Fruit fly (Drosophila melanogaster): Measurements from ENCODE around the gene PK2-R1.
A peak's percentile ranks its signal among the peaks of the same experiment; 100 is the strongest.

Gene PK2-R1

DNA sequence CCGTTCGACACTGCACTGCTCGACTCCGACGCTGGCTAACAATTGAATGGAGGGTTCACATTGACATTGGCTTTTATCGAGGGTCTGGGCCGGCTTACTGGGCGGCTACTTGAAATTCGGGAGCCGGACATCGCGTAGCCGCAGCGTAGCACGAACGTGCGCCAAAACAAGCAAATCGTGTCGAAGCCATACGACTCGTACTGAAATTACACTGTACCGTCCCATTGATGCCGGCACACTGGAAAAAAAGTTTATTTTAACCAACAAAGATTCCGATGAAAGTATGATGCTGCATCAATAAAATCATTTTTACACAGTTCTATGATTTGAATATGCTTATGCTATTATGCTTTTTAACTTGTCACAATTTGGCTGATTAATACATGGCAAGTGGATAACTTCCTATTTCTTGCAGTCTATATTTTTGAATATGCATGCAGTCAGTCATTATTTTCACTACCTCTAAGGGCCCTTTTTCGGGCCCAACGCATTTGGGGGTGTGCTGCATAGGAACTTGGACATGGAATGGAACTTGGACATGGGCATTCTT lies 49.3 kb upstream of the PK2-R1 start, which contains the start of gene apn (continued):
- TF ChIP-seq CG7745 (tag; optimal IDR thresholded peaks at IDR 0.05) (no peak), CG8089 (GFP tag; optimal IDR thresholded peaks at IDR 0.05) (no peak), NFAT (GFP tag; IDR thresholded peaks at IDR 0.05) (no peak), CG6254 (GFP tag; optimal IDR thresholded peaks at IDR 0.05) (no peak), usp (GFP tag; optimal IDR thresholded peaks at IDR 0.05) (no peak), Hey (tag; optimal IDR thresholded peaks at IDR 0.05) (no peak), CG12071 (GFP tag; optimal IDR thresholded peaks at IDR 0.05) (no peak), en (GFP tag; optimal IDR thresholded peaks at IDR 0.05) (no peak), tio (GFP tag; optimal IDR thresholded peaks at IDR 0.05) (no peak), Side (GFP tag; optimal IDR thresholded peaks at IDR 0.05) (no peak), CG30403 (GFP tag; optimal IDR thresholded peaks at IDR 0.05) (no peak), emc (GFP tag; optimal IDR thresholded peaks at IDR 0.05) (no peak), CG6813 (GFP tag; optimal IDR thresholded peaks at IDR 0.05) (no peak), bbx (GFP tag; IDR thresholded peaks at IDR 0.05; ENCODE audit: partially characterized antibody) (no peak), CG2120 (GFP tag; optimal IDR thresholded peaks at IDR 0.05) (no peak), Lim3 (GFP tag; IDR thresholded peaks at IDR 0.05) (no peak), CG11696 (GFP tag; IDR thresholded peaks at IDR 0.05) (no peak), Drgx (GFP tag; IDR thresholded peaks at IDR 0.05) (no peak), CG14441 (GFP tag; IDR thresholded peaks at IDR 0.05) (peak; percentile 36; the same call in 1 of the 2 replicates), lilli (GFP tag; optimal IDR thresholded peaks at IDR 0.05) (no peak), CG11085 (GFP tag; IDR thresholded peaks at IDR 0.05) (no peak), bowl (GFP tag; IDR thresholded peaks at IDR 0.05) (no peak), dpn (GFP tag; optimal IDR thresholded peaks at IDR 0.05) (peak in 1 of 2 experiments; percentile 37), CG11247 (GFP tag; IDR thresholded peaks at IDR 0.05) (no peak), Fer3 (tag; optimal IDR thresholded peaks at IDR 0.05) (no peak), dysf (GFP tag; IDR thresholded peaks at IDR 0.05) (0 out of 3 replicates have a peak, but pooled peaks have one; percentile 41), CG8388 (GFP tag; optimal IDR thresholded peaks at IDR 0.05) (peak; percentile 37), nerfin-2 (GFP tag; IDR thresholded peaks at IDR 0.05; ENCODE audit: partially characterized antibody) (no peak), ken (GFP tag; IDR thresholded peaks at IDR 0.05) (0 out of 3 replicates have a peak, but pooled peaks have one; percentile 19), Rx (GFP tag; IDR thresholded peaks at IDR 0.05) (0 out of 2 replicates have a peak, but pooled peaks have one; percentile 5), oc (tag; optimal IDR thresholded peaks at IDR 0.05) (no peak), Sox102F (GFP tag; optimal IDR thresholded peaks at IDR 0.05) (peak; percentile 55), sens-2 (GFP tag; IDR thresholded peaks at IDR 0.05) (no peak), CG7372 (GFP tag; IDR thresholded peaks at IDR 0.05) (no peak), CG17802 (tag; optimal IDR thresholded peaks at IDR 0.05) (no peak), CG7556 (GFP tag; optimal IDR thresholded peaks at IDR 0.05) (no peak), dan (GFP tag; IDR thresholded peaks at IDR 0.05) (no peak), CG12391 (tag; optimal IDR thresholded peaks at IDR 0.05) (no peak), Meics (GFP tag; optimal IDR thresholded peaks at IDR 0.05) (no peak), slbo (GFP tag; IDR thresholded peaks at IDR 0.05) (0 out of 2 replicates have a peak, but pooled peaks have one; percentile 3), CG2875 (GFP tag; optimal IDR thresholded peaks at IDR 0.05) (no peak), CHES-1-like (GFP tag; optimal IDR thresholded peaks at IDR 0.05) (no peak), CG7987 (GFP tag; optimal IDR thresholded peaks at IDR 0.05) (no peak), lab (GFP tag; optimal IDR thresholded peaks at IDR 0.05) (peak; percentile 23), Awh (GFP tag; IDR thresholded peaks at IDR 0.05) (no peak), wor (GFP tag; IDR thresholded peaks at IDR 0.05) (0 out of 2 replicates have a peak, but pooled peaks have one; percentile 23), nmo (GFP tag; optimal IDR thresholded peaks at IDR 0.05) (peak; percentile 4), CG9727 (GFP tag; optimal IDR thresholded peaks at IDR 0.05) (no peak), kni (GFP tag; optimal IDR thresholded peaks at IDR 0.05) (peak; percentile 66), inv (GFP tag; IDR thresholded peaks at IDR 0.05; ENCODE audit: partially characterized antibody) (no peak)

Data from whole organism, embryonic.